Worm (Caenorhabditis elegans): ENCODE measurements around the gene ddr-2.

ce11 chrX:3315014-3315413 lies at the start of gene ddr-2:
- TF ChIP-seq snpc-4 (tag; optimal IDR thresholded peaks at IDR 0.05) (no peak), pqm-1 (tag; optimal IDR thresholded peaks at IDR 0.05) (no peak), mdl-1 (tag; optimal IDR thresholded peaks at IDR 0.05) (no peak), unc-62 (GFP tag; optimal IDR thresholded peaks at IDR 0.05) (no peak), skn-1 (tag; optimal IDR thresholded peaks at IDR 0.05) (no peak), elt-1 (tag; optimal IDR thresholded peaks at IDR 0.05) (no peak), ztf-11 (tag; optimal IDR thresholded peaks at IDR 0.05) (no peak), nfya-1 (tag; optimal IDR thresholded peaks at IDR 0.05; ENCODE audit: insufficient read depth) (no peak), ama-1 (optimal IDR thresholded peaks at IDR 0.05) (no peak), jun-1 (tag; optimal IDR thresholded peaks at IDR 0.05) (no peak), tbx-2 (tag; optimal IDR thresholded peaks at IDR 0.05) (no peak), lin-15B (tag; optimal IDR thresholded peaks at IDR 0.05) (no peak)
